Fruit fly (Drosophila melanogaster): ENCODE results near the gene Raf.

Raf gene

DNA sequence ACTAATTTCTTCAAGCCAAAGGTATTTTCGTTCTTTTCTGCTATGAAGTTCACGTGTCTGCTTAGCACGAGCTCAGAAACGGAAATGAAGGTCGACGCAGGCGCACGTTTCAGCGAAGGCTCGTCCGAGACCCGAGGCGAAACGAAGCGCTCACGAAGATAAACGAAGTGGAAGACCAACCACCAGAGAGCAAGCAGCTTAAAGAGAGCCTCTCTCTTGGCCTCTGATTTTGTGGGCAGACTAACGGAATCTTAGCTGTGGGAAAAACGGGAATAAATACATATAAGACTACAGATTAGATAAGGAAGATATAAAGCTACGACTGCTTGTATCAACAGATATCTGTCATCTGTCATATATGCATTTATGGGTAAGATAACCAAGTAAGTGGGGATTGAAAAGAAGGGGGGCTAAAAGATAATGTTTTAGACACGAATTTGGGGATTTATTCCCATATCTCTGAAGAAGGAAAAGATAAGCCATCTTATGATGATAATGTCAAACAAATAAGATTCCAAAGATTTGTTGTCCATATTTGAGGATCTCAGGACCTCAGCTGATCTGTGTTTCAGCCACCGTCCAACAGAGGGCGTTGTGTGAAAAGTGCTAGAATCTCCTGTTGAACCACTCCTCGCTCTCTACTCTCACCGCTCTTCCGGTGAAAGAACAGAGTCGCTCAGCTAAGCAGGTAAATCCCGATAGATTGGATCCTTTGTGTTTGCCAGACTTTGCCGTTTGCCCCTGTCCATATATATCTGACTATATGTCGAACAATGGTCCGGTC lies 92.5 kb downstream of the Raf start, which contains the start of gene PsGEF:
TSS of gene PsGEF (minus strand) at position 86 of the 784 bp plus-strand sequence.
- TF ChIP-seq jim (GFP tag; optimal IDR thresholded peaks at IDR 0.05) (no peak), CG9705 (GFP tag; optimal IDR thresholded peaks at IDR 0.05) (no peak), fru (GFP tag; optimal IDR thresholded peaks at IDR 0.05) (no peak), Vsx2 (GFP tag; optimal IDR thresholded peaks at IDR 0.05; ENCODE audit: partially characterized antibody) (no peak), GATAd (GFP tag; optimal IDR thresholded peaks at IDR 0.05) (no peak), h (GFP tag; optimal IDR thresholded peaks at IDR 0.05) (no peak), Hr78 (GFP tag; optimal IDR thresholded peaks at IDR 0.05) (no peak), dsf (GFP tag; optimal IDR thresholded peaks at IDR 0.05; ENCODE audit: borderline replicate concordance) (no peak), N (GFP tag; optimal IDR thresholded peaks at IDR 0.05) (no peak), Hr83 (GFP tag; optimal IDR thresholded peaks at IDR 0.05; ENCODE audit: poor library complexity, severe bottlenecking) (no peak), br (GFP tag; optimal IDR thresholded peaks at IDR 0.05) (no peak), Dif (GFP tag; optimal IDR thresholded peaks at IDR 0.05; ENCODE audit: partially characterized antibody) (no peak), Mio (GFP tag; optimal IDR thresholded peaks at IDR 0.05) (no peak), Abd-B (GFP tag; optimal IDR thresholded peaks at IDR 0.05) (no peak), lola (GFP tag; optimal IDR thresholded peaks at IDR 0.05) (no peak), Rel (GFP tag; optimal IDR thresholded peaks at IDR 0.05) (no peak), Rel (tag; optimal IDR thresholded peaks at IDR 0.05) (no peak), CG32264 (GFP tag; optimal IDR thresholded peaks at IDR 0.05) (no peak), tai (GFP tag; optimal IDR thresholded peaks at IDR 0.05) (no peak), Sp1 (GFP tag; optimal IDR thresholded peaks at IDR 0.05) (no peak), psq (GFP tag; optimal IDR thresholded peaks at IDR 0.05) (no peak)

Measured in whole organism, wandering third instar larva.